Fruit fly (Drosophila melanogaster) whole organism, embryonic: ENCODE measurements around the gene CG6431.
A peak's percentile ranks its signal among the peaks of the same experiment; 100 is the strongest.

Source experiments
- ATbp ChIP-seq: fragments of 200-800 bp; sonication (Bioruptor generic); optimal IDR thresholded peaks from 2 replicates; lab custom pipeline; 2017; ENCODE audit warnings: missing biosample characterization, mild to moderate bottlenecking, missing genetic modification characterization, missing genetic modification reagents
- Atf6 ChIP-seq: fragments of 200-800 bp; sonication (Bioruptor generic); IDR thresholded peaks from 2 replicates; pipeline ENCODE4 v1.3.6; 2022; ENCODE audit warnings: missing biosample characterization, missing genetic modification characterization
- CG10431 ChIP-seq: fragments of 200-800 bp; sonication (Bioruptor generic); optimal IDR thresholded peaks from 3 replicates; lab custom pipeline; 2018; ENCODE audit warnings: missing biosample characterization, mild to moderate bottlenecking, missing genetic modification characterization
- CG10543 ChIP-seq: fragments of 200-800 bp; sonication (Bioruptor generic); optimal IDR thresholded peaks from 3 replicates; lab custom pipeline; 2017; ENCODE audit warnings: missing biosample characterization, mild to moderate bottlenecking, missing genetic modification characterization, moderate library complexity
- CG11247 ChIP-seq: fragments of 200-800 bp; sonication (Bioruptor generic); IDR thresholded peaks from 2 replicates; pipeline ENCODE4 v1.3.6; 2022; ENCODE audit warnings: missing biosample characterization, missing genetic modification characterization
- CG1233 ChIP-seq: fragments of 200-800 bp; sonication (Bioruptor generic); optimal IDR thresholded peaks from 4 replicates; lab custom pipeline; 2018; ENCODE audit warnings: missing biosample characterization, mild to moderate bottlenecking, missing genetic modification characterization
- CG12942 ChIP-seq: fragments of 200-800 bp; sonication (Bioruptor generic); optimal IDR thresholded peaks from 3 replicates; lab custom pipeline; 2016; ENCODE audit warnings: missing biosample characterization, missing genetic modification characterization
- CG13775 ChIP-seq: fragments of 200-800 bp; sonication (Bioruptor generic); optimal IDR thresholded peaks from 3 replicates; lab custom pipeline; 2017; ENCODE audit warnings: missing biosample characterization, mild to moderate bottlenecking, missing genetic modification characterization
- CG15073 ChIP-seq: fragments of 200-800 bp; sonication (Bioruptor generic); optimal IDR thresholded peaks from 2 replicates; lab custom pipeline; 2016; ENCODE audit warnings: missing biosample characterization, missing genetic modification characterization
- CG15269 ChIP-seq: fragments of 200-800 bp; sonication (Bioruptor generic); optimal IDR thresholded peaks from 2 replicates; lab custom pipeline; 2018; ENCODE audit warnings: missing biosample characterization, mild to moderate bottlenecking, missing genetic modification characterization, moderate library complexity
- CG15479 ChIP-seq: fragments of 200-800 bp; sonication (Bioruptor generic); optimal IDR thresholded peaks from 3 replicates; lab custom pipeline; 2019; ENCODE audit warnings: missing biosample characterization, mild to moderate bottlenecking, missing genetic modification characterization, moderate library complexity
- CG1602 ChIP-seq: fragments of 200-800 bp; sonication (Bioruptor generic); optimal IDR thresholded peaks from 3 replicates; lab custom pipeline; 2016; ENCODE audit warnings: missing biosample characterization, missing genetic modification characterization
- CG3163 ChIP-seq: fragments of 200-800 bp; sonication (Bioruptor generic); optimal IDR thresholded peaks from 3 replicates; lab custom pipeline; 2016; ENCODE audit warnings: missing biosample characterization, missing genetic modification characterization
- CG7556 ChIP-seq: fragments of 200-800 bp; sonication (Bioruptor generic); optimal IDR thresholded peaks from 2 replicates; lab custom pipeline; 2017; ENCODE audit warnings: missing biosample characterization, mild to moderate bottlenecking, missing genetic modification characterization
- CG9215 ChIP-seq: fragments of 200-800 bp; sonication (Bioruptor generic); IDR thresholded peaks from 2 replicates; pipeline ENCODE4 v1.3.6; 2022; ENCODE audit warnings: missing biosample characterization, missing genetic modification characterization
- CG9876 ChIP-seq: fragments of 200-800 bp; sonication (Bioruptor generic); optimal IDR thresholded peaks from 2 replicates; lab custom pipeline; 2016; ENCODE audit warnings: missing biosample characterization, missing genetic modification characterization
- Dad ChIP-seq: fragments of 200-800 bp; sonication (Bioruptor generic); optimal IDR thresholded peaks from 3 replicates; lab custom pipeline; 2016; ENCODE audit warnings: missing biosample characterization, missing genetic modification characterization
- Dll ChIP-seq: fragments of 200-800 bp; sonication (Bioruptor generic); IDR thresholded peaks from 4 replicates; pipeline ENCODE4 v1.3.6; 2022; ENCODE audit warnings: missing biosample characterization, missing genetic modification characterization; ENCODE audit not compliant: partially characterized antibody
- ERR ChIP-seq: fragments of 200-800 bp; sonication (Bioruptor generic); optimal IDR thresholded peaks from 2 replicates; lab custom pipeline; 2016; ENCODE audit warnings: missing biosample characterization, missing genetic modification characterization
- Gsc ChIP-seq: fragments of 200-800 bp; sonication (Bioruptor generic); IDR thresholded peaks from 2 replicates; pipeline ENCODE4 v1.3.6; 2022; ENCODE audit warnings: missing biosample characterization, missing genetic modification characterization
- HmgD ChIP-seq: fragments of 200-800 bp; sonication (Bioruptor generic); optimal IDR thresholded peaks from 3 replicates; lab custom pipeline; 2016; ENCODE audit warnings: missing biosample characterization, missing genetic modification characterization
- Kr ChIP-seq: fragments of 200-800 bp; sonication (Bioruptor generic); optimal IDR thresholded peaks from 2 replicates; lab custom pipeline; 2017; ENCODE audit warnings: missing biosample characterization, mild to moderate bottlenecking, missing genetic modification characterization
- NC2α ChIP-seq: fragments of 200-800 bp; sonication (Bioruptor generic); optimal IDR thresholded peaks from 2 replicates; lab custom pipeline; 2016; ENCODE audit warnings: missing biosample characterization, missing genetic modification characterization
- Neu2 ChIP-seq: fragments of 200-800 bp; sonication (Bioruptor generic); optimal IDR thresholded peaks from 3 replicates; lab custom pipeline; 2016; ENCODE audit warnings: missing biosample characterization, missing genetic modification characterization, borderline replicate concordance
- Nf-YC ChIP-seq: fragments of 200-800 bp; optimal IDR thresholded peaks from 3 replicates; lab custom pipeline; 2019; ENCODE audit warnings: missing biosample characterization, mild to moderate bottlenecking, missing genetic modification characterization, moderate library complexity
- Oaz ChIP-seq: fragments of 200-800 bp; sonication (Bioruptor generic); IDR thresholded peaks from 2 replicates; pipeline ENCODE4 v1.3.6; 2022; ENCODE audit warnings: missing biosample characterization, missing genetic modification characterization
- TFAM ChIP-seq: fragments of 200-800 bp; sonication (Bioruptor generic); optimal IDR thresholded peaks from 2 replicates; lab custom pipeline; 2017; ENCODE audit warnings: missing biosample characterization, missing genetic modification characterization, inconsistent platforms
- Vsx1 ChIP-seq: fragments of 200-800 bp; sonication (Bioruptor generic); optimal IDR thresholded peaks from 2 replicates; lab custom pipeline; 2017; ENCODE audit warnings: missing biosample characterization, mild to moderate bottlenecking, missing genetic modification characterization, missing genetic modification reagents
- ap ChIP-seq: fragments of 200-800 bp; sonication (Bioruptor generic); IDR thresholded peaks from 2 replicates; pipeline ENCODE4 v1.3.6; 2022; ENCODE audit warnings: missing biosample characterization, missing genetic modification characterization
- dysf ChIP-seq: fragments of 200-800 bp; sonication (Bioruptor generic); IDR thresholded peaks from 3 replicates; pipeline ENCODE4 v1.3.6; 2022; ENCODE audit warnings: missing biosample characterization, missing genetic modification characterization
- en ChIP-seq: fragments of 200-800 bp; sonication (Bioruptor generic); optimal IDR thresholded peaks from 2 replicates; lab custom pipeline; 2016; ENCODE audit warnings: missing biosample characterization, missing genetic modification characterization
- exex ChIP-seq: fragments of 200-800 bp; sonication (Bioruptor generic); optimal IDR thresholded peaks from 4 replicates; lab custom pipeline; 2018; ENCODE audit warnings: missing biosample characterization, mild to moderate bottlenecking, missing genetic modification characterization, moderate library complexity
- fd102C ChIP-seq: fragments of 200-800 bp; sonication (Bioruptor generic); optimal IDR thresholded peaks from 2 replicates; lab custom pipeline; 2018; ENCODE audit warnings: missing biosample characterization, mild to moderate bottlenecking, missing genetic modification characterization, moderate library complexity
- gcm2 ChIP-seq: fragments of 200-800 bp; sonication (Bioruptor generic); optimal IDR thresholded peaks from 2 replicates; lab custom pipeline; 2016; ENCODE audit warnings: missing biosample characterization, missing genetic modification characterization
- gsb ChIP-seq: fragments of 200-800 bp; sonication (Bioruptor generic); IDR thresholded peaks from 2 replicates; pipeline ENCODE4 v1.3.6; 2022; ENCODE audit warnings: missing biosample characterization, missing genetic modification characterization
- her ChIP-seq: fragments of 200-800 bp; sonication (Bioruptor generic); optimal IDR thresholded peaks from 2 replicates; lab custom pipeline; 2016; ENCODE audit warnings: missing biosample characterization, missing genetic modification characterization
- hkb ChIP-seq, 2 experiments: fragments of 200-800 bp in 1 of 2; fragments of >200 bp in 1 of 2; sonication (Bioruptor generic) in 1 of 2; IDR thresholded peaks in 1 of 2; optimal IDR thresholded peaks in 1 of 2; 2 replicates each; pipeline versions ENCODE4 v1.3.6 to Lab custom; 2017 to 2022; ENCODE audit warnings: missing biosample characterization in 1 of 2, missing genetic modification characterization in 1 of 2
- jumu ChIP-seq: fragments of 200-800 bp; sonication (Bioruptor generic); optimal IDR thresholded peaks from 3 replicates; lab custom pipeline; 2016; ENCODE audit warnings: missing biosample characterization, missing genetic modification characterization
- ken ChIP-seq: fragments of 200-800 bp; sonication (Bioruptor generic); IDR thresholded peaks from 3 replicates; pipeline ENCODE4 v1.3.6; 2022; ENCODE audit warnings: missing biosample characterization, missing genetic modification characterization
- mam ChIP-seq: fragments of 200-800 bp; sonication (Bioruptor generic); optimal IDR thresholded peaks from 3 replicates; lab custom pipeline; 2016; ENCODE audit warnings: missing biosample characterization, missing genetic modification characterization
- nau ChIP-seq: fragments of 200-800 bp; sonication (Bioruptor generic); optimal IDR thresholded peaks from 3 replicates; lab custom pipeline; 2017; ENCODE audit warnings: missing biosample characterization, mild to moderate bottlenecking, missing genetic modification characterization, missing genetic modification reagents
- pita ChIP-seq: fragments of 200-800 bp; sonication (Bioruptor generic); optimal IDR thresholded peaks from 2 replicates; lab custom pipeline; 2017; ENCODE audit warnings: missing biosample characterization, mild to moderate bottlenecking, missing genetic modification characterization
- run ChIP-seq: fragments of 200-800 bp; sonication (Bioruptor generic); optimal IDR thresholded peaks from 3 replicates; lab custom pipeline; 2018; ENCODE audit warnings: missing biosample characterization, mild to moderate bottlenecking, missing genetic modification characterization
- sd ChIP-seq: fragments of 200-800 bp; sonication (Bioruptor generic); optimal IDR thresholded peaks from 3 replicates; lab custom pipeline; 2018; ENCODE audit warnings: missing biosample characterization, mild to moderate bottlenecking, missing genetic modification characterization, moderate library complexity
- sisA ChIP-seq: fragments of 200-800 bp; sonication (Bioruptor generic); IDR thresholded peaks from 2 replicates; pipeline ENCODE4 v1.3.6; 2022; ENCODE audit warnings: missing biosample characterization, missing genetic modification characterization
- sna ChIP-seq: fragments of 200-800 bp; sonication (Bioruptor generic); IDR thresholded peaks from 2 replicates; pipeline ENCODE4 v1.3.6; 2022; ENCODE audit warnings: missing biosample characterization, missing genetic modification characterization; ENCODE audit not compliant: partially characterized antibody
- tin ChIP-seq: fragments of 200-800 bp; sonication (Bioruptor generic); optimal IDR thresholded peaks from 3 replicates; lab custom pipeline; 2016; ENCODE audit warnings: missing biosample characterization, missing genetic modification characterization
- unc-4 ChIP-seq: fragments of 200-800 bp; sonication (Bioruptor generic); IDR thresholded peaks from 2 replicates; pipeline ENCODE4 v1.3.6; 2022; ENCODE audit warnings: missing biosample characterization, missing genetic modification characterization; ENCODE audit not compliant: partially characterized antibody
- unpg ChIP-seq: fragments of 200-800 bp; sonication (Bioruptor generic); optimal IDR thresholded peaks from 3 replicates; lab custom pipeline; 2018; ENCODE audit warnings: missing biosample characterization, mild to moderate bottlenecking, missing genetic modification characterization, moderate library complexity
- yki ChIP-seq: fragments of >200 bp; optimal IDR thresholded peaks from 3 replicates; lab custom pipeline; 2018
- zen ChIP-seq: fragments of 200-800 bp; sonication (Bioruptor generic); optimal IDR thresholded peaks from 3 replicates; lab custom pipeline; 2018; ENCODE audit warnings: missing biosample characterization, mild to moderate bottlenecking, missing genetic modification characterization, moderate library complexity
- zf30C ChIP-seq: fragments of 200-800 bp; sonication (Bioruptor generic); optimal IDR thresholded peaks from 3 replicates; lab custom pipeline; 2018; ENCODE audit warnings: missing biosample characterization, mild to moderate bottlenecking, missing genetic modification characterization

The CG6431 gene

DNA sequence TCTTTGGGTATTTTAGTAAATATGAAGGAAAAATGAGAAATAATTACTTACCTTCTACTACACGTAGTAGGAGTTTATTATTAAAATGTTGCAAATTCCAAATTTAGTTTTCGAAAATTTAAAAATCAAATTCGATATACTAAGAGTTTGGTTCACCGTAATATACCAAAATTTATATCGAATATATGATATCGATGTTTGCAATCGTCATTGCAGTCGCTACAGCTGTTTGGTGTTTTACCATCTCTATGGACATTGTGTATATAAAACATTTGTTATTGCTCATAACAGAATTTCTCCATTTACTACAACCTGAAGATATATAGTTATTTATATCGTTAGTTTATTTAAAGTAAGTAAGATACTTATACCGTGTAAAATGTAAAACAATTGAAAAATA lies 4.7 kb downstream of the CG6431 start, which contains the start of gene CG6443 (continued):
- no peak for TF ChIP-seq sisA (GFP tag; lab: Robert Waterston, UW)
- peak; percentile 89 for TF ChIP-seq Dll (GFP tag; lab: Robert Waterston, UW)
- TF ChIP-seq jumu (GFP tag; lab: Kevin White, UChicago): no peak
- TF ChIP-seq HmgD (GFP tag; lab: Kevin White, UChicago): no peak
- TF ChIP-seq Atf6 (GFP tag; lab: Robert Waterston, UW): no peak
- no peak for TF ChIP-seq NC2α (GFP tag; lab: Kevin White, UChicago)
- no peak for TF ChIP-seq Gsc (GFP tag; lab: Robert Waterston, UW)
- no peak for TF ChIP-seq CG11247 (GFP tag; lab: Robert Waterston, UW)
- no peak for TF ChIP-seq Vsx1 (GFP tag; lab: Kevin White, UChicago)
- TF ChIP-seq sna (GFP tag; lab: Robert Waterston, UW): peak; percentile 88
- no peak for TF ChIP-seq Neu2
- no peak for TF ChIP-seq ken (GFP tag; lab: Robert Waterston, UW)
- TF ChIP-seq ATbp: no peak
- TF ChIP-seq ERR (GFP tag; lab: Kevin White, UChicago): no peak
- TF ChIP-seq exex: no peak
- no peak for TF ChIP-seq fd102C (GFP tag; lab: Kevin White, UChicago)
- TF ChIP-seq ap (GFP tag; lab: Robert Waterston, UW): no peak
- no peak for TF ChIP-seq gcm2 (GFP tag; lab: Kevin White, UChicago)
- no peak for TF ChIP-seq CG9876 (GFP tag; lab: Kevin White, UChicago)
- TF ChIP-seq CG15073: no peak
- TF ChIP-seq CG1602 (GFP tag; lab: Kevin White, UChicago): no peak
- TF ChIP-seq sd (tag; lab: Kevin White, UChicago): no peak
- TF ChIP-seq CG7556 (GFP tag; lab: Kevin White, UChicago): no peak
- no peak for TF ChIP-seq TFAM (GFP tag; lab: Kevin White, UChicago)
- no peak for TF ChIP-seq Kr (GFP tag; lab: Kevin White, UChicago)
- no peak for TF ChIP-seq Oaz (GFP tag; lab: Robert Waterston, UW)
- TF ChIP-seq Nf-YC (tag; lab: Kevin White, UChicago): no peak
- no peak for TF ChIP-seq CG10431 (GFP tag; lab: Kevin White, UChicago)
- no peak for TF ChIP-seq CG15269 (tag; lab: Kevin White, UChicago)
- no peak for TF ChIP-seq CG10543
- TF ChIP-seq dysf: no peak
- no peak for TF ChIP-seq pita
- TF ChIP-seq run (tag; lab: Kevin White, UChicago): no peak
- TF ChIP-seq CG3163 (GFP tag; lab: Kevin White, UChicago): no peak
- TF ChIP-seq CG13775 (GFP tag; lab: Kevin White, UChicago): no peak
- TF ChIP-seq CG12942 (GFP tag; lab: Kevin White, UChicago): no peak
- TF ChIP-seq her (GFP tag; lab: Kevin White, UChicago): no peak
- no peak for TF ChIP-seq nau
- no peak for TF ChIP-seq zen (tag; lab: Kevin White, UChicago)
- TF ChIP-seq unpg: no peak
- no peak for TF ChIP-seq tin (GFP tag; lab: Kevin White, UChicago)
- TF ChIP-seq gsb (GFP tag; lab: Robert Waterston, UW): no peak
- no peak for TF ChIP-seq yki (lab: Kevin White, UChicago)
- TF ChIP-seq mam: no peak
- no peak for TF ChIP-seq zf30C (GFP tag; lab: Kevin White, UChicago)
- TF ChIP-seq CG1233 (GFP tag; lab: Kevin White, UChicago): no peak
- no peak for TF ChIP-seq Dad (GFP tag; lab: Kevin White, UChicago)
- TF ChIP-seq en (GFP tag; lab: Kevin White, UChicago): no peak
- peak; percentile 84 for TF ChIP-seq unc-4 (GFP tag; lab: Robert Waterston, UW)
- TF ChIP-seq CG9215: no peak
- no peak for TF ChIP-seq hkb (optimal IDR thresholded peaks at IDR 0.05; lab: Kevin White, UChicago)
- no peak for TF ChIP-seq hkb (GFP tag; IDR thresholded peaks at IDR 0.05; lab: Robert Waterston, UW)
- TF ChIP-seq CG15479 (GFP tag; lab: Kevin White, UChicago): no peak
